Worm (Caenorhabditis elegans) whole organism, L3 larva: ENCODE measurements around the gene C08F1.10.

Experiments
- R02D3.7 ChIP-seq: fragments of 150-350 bp; optimal IDR thresholded peaks from 2 replicates; lab custom pipeline; 2014; ENCODE audit warnings: missing biosample characterization, missing genetic modification characterization
- ZK546.5 ChIP-seq: sonication (generic microtip); optimal IDR thresholded peaks from 2 replicates; lab custom pipeline; 2017; ENCODE audit warnings: missing biosample characterization, missing genetic modification characterization
- ama-1 ChIP-seq: fragments of 150-350 bp; optimal IDR thresholded peaks from 2 replicates; lab custom pipeline; 2018
- ceh-16 ChIP-seq: sonication (generic microtip); optimal IDR thresholded peaks from 2 replicates; lab custom pipeline; 2017; ENCODE audit warnings: missing biosample characterization, missing genetic modification characterization
- ceh-28 ChIP-seq: fragments of 150-350 bp; optimal IDR thresholded peaks from 2 replicates; lab custom pipeline; 2014; ENCODE audit warnings: missing biosample characterization, missing genetic modification reagents, missing genetic modification characterization
- ceh-9 ChIP-seq: sonication (generic microtip); optimal IDR thresholded peaks from 2 replicates; lab custom pipeline; 2018; ENCODE audit warnings: missing biosample characterization, missing genetic modification characterization
- daf-12 ChIP-seq: fragments of 150-350 bp; optimal IDR thresholded peaks from 2 replicates; lab custom pipeline; 2014; ENCODE audit warnings: missing biosample characterization, missing genetic modification reagents, missing genetic modification characterization
- egl-5 ChIP-seq: fragments of 150-350 bp; optimal IDR thresholded peaks from 2 replicates; lab custom pipeline; 2017; ENCODE audit warnings: missing biosample characterization, missing genetic modification reagents, missing genetic modification characterization, inconsistent platforms
- eor-1 ChIP-seq, 2 experiments: fragments of 150-350 bp; optimal IDR thresholded peaks; 2 replicates each; lab custom pipeline; 2014 to 2018; ENCODE audit warnings: missing biosample characterization in 2 of 2, missing genetic modification characterization in 2 of 2
- fkh-10 ChIP-seq: sonication (generic microtip); optimal IDR thresholded peaks from 2 replicates; lab custom pipeline; 2017; ENCODE audit warnings: missing biosample characterization, missing genetic modification reagents, missing genetic modification characterization
- fkh-2 ChIP-seq: fragments of 150-350 bp; optimal IDR thresholded peaks from 2 replicates; lab custom pipeline; 2014; ENCODE audit warnings: missing biosample characterization, missing genetic modification reagents, missing genetic modification characterization
- fos-1 ChIP-seq: fragments of 150-350 bp; optimal IDR thresholded peaks from 2 replicates; lab custom pipeline; 2014; ENCODE audit warnings: missing biosample characterization, missing genetic modification characterization
- hmg-11 ChIP-seq: sonication (generic microtip); optimal IDR thresholded peaks from 2 replicates; lab custom pipeline; 2016; ENCODE audit warnings: missing genetic modification characterization, missing compliant biosample characterization
- jun-1 ChIP-seq: fragments of 150-350 bp; optimal IDR thresholded peaks from 2 replicates; lab custom pipeline; 2014; ENCODE audit warnings: missing biosample characterization, missing genetic modification reagents, missing genetic modification characterization
- lin-15B ChIP-seq: fragments of 150-350 bp; optimal IDR thresholded peaks from 2 replicates; lab custom pipeline; 2014; ENCODE audit warnings: missing biosample characterization, missing genetic modification characterization
- lin-39 ChIP-seq: fragments of 150-350 bp; optimal IDR thresholded peaks from 2 replicates; lab custom pipeline; 2018; ENCODE audit warnings: missing biosample characterization, missing genetic modification reagents, missing genetic modification characterization
- mdl-1 ChIP-seq: fragments of 150-350 bp; optimal IDR thresholded peaks from 2 replicates; lab custom pipeline; 2014; ENCODE audit warnings: missing biosample characterization, missing genetic modification characterization
- mml-1 ChIP-seq: fragments of 150-350 bp; sonication (generic microtip); optimal IDR thresholded peaks from 3 replicates; lab custom pipeline; 2014; ENCODE audit warnings: missing biosample characterization, missing genetic modification characterization
- nhr-11 ChIP-seq: fragments of 150-350 bp; optimal IDR thresholded peaks from 2 replicates; lab custom pipeline; 2014; ENCODE audit warnings: missing biosample characterization, missing genetic modification characterization
- nhr-12 ChIP-seq: fragments of 150-350 bp; optimal IDR thresholded peaks from 2 replicates; lab custom pipeline; 2014; ENCODE audit warnings: missing biosample characterization, missing genetic modification characterization
- nhr-23 ChIP-seq: fragments of 150-350 bp; optimal IDR thresholded peaks from 2 replicates; lab custom pipeline; 2014; ENCODE audit warnings: missing biosample characterization, missing genetic modification reagents, missing genetic modification characterization
- nhr-237 ChIP-seq: fragments of 150-350 bp; optimal IDR thresholded peaks from 2 replicates; lab custom pipeline; 2014; ENCODE audit warnings: missing biosample characterization, missing genetic modification characterization
- nhr-25 ChIP-seq: sonication (generic microtip); optimal IDR thresholded peaks from 2 replicates; lab custom pipeline; 2017; ENCODE audit warnings: missing biosample characterization, missing genetic modification characterization
- nhr-28 ChIP-seq: fragments of 150-350 bp; optimal IDR thresholded peaks from 2 replicates; lab custom pipeline; 2014; ENCODE audit warnings: missing biosample characterization, missing genetic modification characterization
- nhr-43 ChIP-seq: sonication (generic microtip); optimal IDR thresholded peaks from 2 replicates; lab custom pipeline; 2016; ENCODE audit warnings: mild to moderate bottlenecking, missing genetic modification characterization, missing compliant biosample characterization; ENCODE audit not compliant: poor library complexity, severe bottlenecking
- nhr-67 ChIP-seq: fragments of 150-350 bp; optimal IDR thresholded peaks from 2 replicates; lab custom pipeline; 2014; ENCODE audit warnings: missing biosample characterization, missing genetic modification characterization
- nhr-76 ChIP-seq: fragments of 150-350 bp; sonication (generic microtip); optimal IDR thresholded peaks from 5 replicates; lab custom pipeline; 2014; ENCODE audit warnings: missing biosample characterization, missing genetic modification characterization
- nhr-77 ChIP-seq: fragments of 150-350 bp; optimal IDR thresholded peaks from 2 replicates; lab custom pipeline; 2014; ENCODE audit warnings: missing biosample characterization, missing genetic modification characterization
- pha-4 ChIP-seq: fragments of 150-350 bp; optimal IDR thresholded peaks from 2 replicates; lab custom pipeline; 2014; ENCODE audit warnings: missing biosample characterization, missing genetic modification reagents, missing genetic modification characterization
- pqm-1 ChIP-seq: fragments of 150-350 bp; optimal IDR thresholded peaks from 2 replicates; lab custom pipeline; 2017; ENCODE audit warnings: missing biosample characterization, missing genetic modification characterization, inconsistent platforms
- sea-2 ChIP-seq: fragments of 150-350 bp; sonication (generic microtip); optimal IDR thresholded peaks from 4 replicates; lab custom pipeline; 2014; ENCODE audit warnings: missing biosample characterization, missing genetic modification reagents, missing genetic modification characterization
- skn-1 ChIP-seq: fragments of 150-350 bp; optimal IDR thresholded peaks from 2 replicates; lab custom pipeline; 2014; ENCODE audit warnings: missing biosample characterization, missing genetic modification characterization
- unc-39 ChIP-seq: sonication (generic microtip); optimal IDR thresholded peaks from 4 replicates; lab custom pipeline; 2017; ENCODE audit warnings: missing biosample characterization, missing genetic modification characterization
- unc-62 ChIP-seq: fragments of 150-350 bp; sonication (generic microtip); optimal IDR thresholded peaks from 4 replicates; lab custom pipeline; 2014; ENCODE audit warnings: missing biosample characterization, missing genetic modification reagents, missing genetic modification characterization
- zag-1 ChIP-seq: fragments of 150-350 bp; optimal IDR thresholded peaks from 2 replicates; lab custom pipeline; 2014; ENCODE audit warnings: missing biosample characterization, missing genetic modification characterization
- ztf-11 ChIP-seq: fragments of 150-350 bp; optimal IDR thresholded peaks from 2 replicates; lab custom pipeline; 2014; ENCODE audit warnings: missing biosample characterization, missing genetic modification characterization
- ztf-4 ChIP-seq: fragments of 150-350 bp; optimal IDR thresholded peaks from 2 replicates; lab custom pipeline; 2014; ENCODE audit warnings: missing biosample characterization, missing genetic modification characterization

Gene C08F1.10

ce11 chrII:1819944-1820570, 33.9 kb upstream of the C08F1.10 start, which contains the start of gene fbxc-19 (continued):
- TF ChIP-seq mdl-1 (tag; lab: Kevin White, UChicago) (peak; percentile 26), fkh-2 (tag; lab: Kevin White, UChicago) (no peak), nhr-12 (tag; lab: Kevin White, UChicago) (no peak), ceh-16 (tag; lab: Kevin White, UChicago) (no peak), mml-1 (tag; lab: Kevin White, UChicago) (no peak), sea-2 (no peak), ceh-9 (no peak), pha-4 (peak; percentile 89), lin-39 (tag; lab: Kevin White, UChicago) (no peak), skn-1 (tag; lab: Kevin White, UChicago) (peak; percentile 26), eor-1 (tag; optimal IDR thresholded peaks at IDR 0.05; lab: Kevin White, UChicago) (no peak), pqm-1 (tag; lab: Kevin White, UChicago) (peak; percentile 98), R02D3.7 (tag; lab: Kevin White, UChicago) (peak; percentile 7), egl-5 (tag; lab: Kevin White, UChicago) (peak; percentile 53), nhr-43 (tag; lab: Kevin White, UChicago) (no peak), nhr-23 (tag; lab: Kevin White, UChicago) (peak; percentile 62), fos-1 (tag; lab: Kevin White, UChicago) (no peak), unc-39 (tag; lab: Kevin White, UChicago) (no peak), ceh-28 (tag; lab: Kevin White, UChicago) (peak; percentile 79), nhr-76 (no peak), ztf-11 (no peak), jun-1 (peak; percentile 85), zag-1 (tag; lab: Kevin White, UChicago) (no peak), daf-12 (tag; lab: Kevin White, UChicago) (no peak)

ce11 chrII:1818300-1818699, 32.2 kb upstream of the C08F1.10 start, which contains the start of gene fbxb-10:
fbxb-10 (minus strand) TSS chrII:1818400.
- TF ChIP-seq nhr-67 (tag; lab: Kevin White, UChicago) = no peak
- TF ChIP-seq ama-1 (lab: Kevin White, UChicago) = no peak
- no peak for TF ChIP-seq ZK546.5 (tag; lab: Kevin White, UChicago)

ce11 chrII:1816053-1816452, 29.9 kb upstream of the C08F1.10 start:
- no peak for TF ChIP-seq nhr-237
- no peak for TF ChIP-seq ama-1 (lab: Kevin White, UChicago)
- no peak for TF ChIP-seq egl-5 (tag; lab: Kevin White, UChicago)
- TF ChIP-seq fkh-10 (GFP tag; lab: Kevin White, UChicago) = no peak
- TF ChIP-seq fkh-2 (tag; lab: Kevin White, UChicago) = no peak
- TF ChIP-seq, all 47 proteins: peak for 0

ce11 chrII:1808217-1808616, 22.1 kb upstream of the C08F1.10 start, which contains the start of gene C08F1.8:
C08F1.8 (minus strand) TSS chrII:1808317.
- TF ChIP-seq unc-62 (GFP tag; lab: Kevin White, UChicago) (no peak), pqm-1 (tag; lab: Kevin White, UChicago) (no peak), hmg-11 (tag; lab: Kevin White, UChicago) (no peak), sea-2 (no peak), fkh-2 (tag; lab: Kevin White, UChicago) (no peak), fkh-10 (GFP tag; lab: Kevin White, UChicago) (no peak), nhr-25 (no peak), lin-15B (tag; lab: Kevin White, UChicago) (no peak), nhr-43 (tag; lab: Kevin White, UChicago) (no peak), nhr-11 (tag; lab: Kevin White, UChicago) (no peak), ztf-11 (no peak), ztf-4 (tag; lab: Kevin White, UChicago) (no peak), R02D3.7 (tag; lab: Kevin White, UChicago) (no peak)

- TF ChIP-seq mml-1 (tag; lab: Kevin White, UChicago) (no peak), nhr-28 (tag; lab: Kevin White, UChicago) (no peak), nhr-77 (tag; lab: Kevin White, UChicago) (no peak), fkh-2 (tag; lab: Kevin White, UChicago) (no peak)
Observed at ce11 chrII:1806358-1806757, 20.2 kb upstream of the C08F1.10 start, which contains the start of gene C08F1.12. C08F1.12 (minus strand) TSS chrII:1806458.
